Fruit fly (Drosophila melanogaster) whole organism, embryonic: ENCODE data around the gene Dhps.

ENCODE experiments used
- Atf-2 ChIP-seq: fragments of 200-800 bp; sonication (Bioruptor generic); optimal IDR thresholded peaks from 2 replicates; lab custom pipeline; 2016; ENCODE audit warnings: missing biosample characterization, missing genetic modification characterization
- B-H1 ChIP-seq: fragments of 200-800 bp; sonication (Bioruptor generic); IDR thresholded peaks from 3 replicates; pipeline ENCODE4 v1.3.6; 2022; ENCODE audit warnings: missing biosample characterization, missing genetic modification characterization
- B-H2 ChIP-seq: fragments of 200-800 bp; sonication (Bioruptor generic); optimal IDR thresholded peaks from 2 replicates; lab custom pipeline; 2018; ENCODE audit warnings: missing biosample characterization, mild to moderate bottlenecking, missing genetic modification characterization
- BEAF-32 ChIP-seq: fragments of 200-800 bp; sonication (Bioruptor generic); optimal IDR thresholded peaks from 3 replicates; lab custom pipeline; 2017; ENCODE audit warnings: missing biosample characterization, missing genetic modification characterization, mild to moderate bottlenecking, moderate library complexity, missing genetic modification reagents
- Bgb ChIP-seq: fragments of 200-800 bp; sonication (Bioruptor generic); IDR thresholded peaks from 2 replicates; pipeline ENCODE4 v1.3.6; 2022; ENCODE audit warnings: missing biosample characterization, missing genetic modification characterization; ENCODE audit not compliant: partially characterized antibody
- CG10267 ChIP-seq: fragments of 200-800 bp; sonication (Bioruptor generic); optimal IDR thresholded peaks from 2 replicates; lab custom pipeline; 2018; ENCODE audit warnings: missing biosample characterization, mild to moderate bottlenecking, missing genetic modification characterization, moderate library complexity
- CG11695 ChIP-seq: fragments of 200-800 bp; sonication (Bioruptor generic); IDR thresholded peaks from 3 replicates; pipeline ENCODE4 v1.3.6; 2022; ENCODE audit warnings: missing biosample characterization, missing genetic modification characterization
- CG12659 ChIP-seq: fragments of 200-800 bp; sonication (Bioruptor generic); optimal IDR thresholded peaks from 3 replicates; lab custom pipeline; 2017; ENCODE audit warnings: mild to moderate bottlenecking, missing biosample characterization, missing genetic modification reagents, missing genetic modification characterization
- CG14710 ChIP-seq: fragments of 200-800 bp; sonication (Bioruptor generic); optimal IDR thresholded peaks from 3 replicates; lab custom pipeline; 2019; ENCODE audit warnings: missing biosample characterization, mild to moderate bottlenecking, missing genetic modification characterization, moderate library complexity
- CG15514 ChIP-seq: fragments of 200-800 bp; sonication (Bioruptor generic); optimal IDR thresholded peaks from 3 replicates; lab custom pipeline; 2017; ENCODE audit warnings: missing biosample characterization, missing genetic modification characterization, mild to moderate bottlenecking, moderate library complexity, missing genetic modification reagents
- CG2116 ChIP-seq: fragments of 200-800 bp; sonication (Bioruptor generic); optimal IDR thresholded peaks from 3 replicates; lab custom pipeline; 2018; ENCODE audit warnings: missing biosample characterization, mild to moderate bottlenecking, missing genetic modification characterization
- CG2120 ChIP-seq: fragments of 200-800 bp; sonication (Bioruptor generic); optimal IDR thresholded peaks from 3 replicates; lab custom pipeline; 2016; ENCODE audit warnings: missing biosample characterization, missing genetic modification characterization
- CG2875 ChIP-seq: fragments of 200-800 bp; sonication (Bioruptor generic); optimal IDR thresholded peaks from 2 replicates; lab custom pipeline; 2017; ENCODE audit warnings: missing biosample characterization, mild to moderate bottlenecking, missing genetic modification characterization, missing genetic modification reagents
- CG34224 ChIP-seq: fragments of 200-800 bp; sonication (Bioruptor generic); IDR thresholded peaks from 3 replicates; pipeline ENCODE4 v1.3.6; 2022; ENCODE audit warnings: missing biosample characterization, missing genetic modification characterization; ENCODE audit not compliant: partially characterized antibody
- CG34422 ChIP-seq: fragments of 200-800 bp; sonication (Bioruptor generic); IDR thresholded peaks from 3 replicates; pipeline ENCODE4 v1.3.6; 2022; ENCODE audit warnings: missing biosample characterization, missing genetic modification characterization
- CG4328 ChIP-seq: fragments of 200-800 bp; sonication (Bioruptor generic); optimal IDR thresholded peaks from 3 replicates; lab custom pipeline; 2017; ENCODE audit warnings: missing biosample characterization, missing genetic modification reagents, missing genetic modification characterization
- CG4617 ChIP-seq: fragments of 200-800 bp; sonication (Bioruptor generic); optimal IDR thresholded peaks from 3 replicates; lab custom pipeline; 2016; ENCODE audit warnings: missing biosample characterization, missing genetic modification characterization, borderline replicate concordance
- CG9797 ChIP-seq: fragments of 200-800 bp; sonication (Bioruptor generic); optimal IDR thresholded peaks from 3 replicates; lab custom pipeline; 2018; ENCODE audit warnings: missing biosample characterization, mild to moderate bottlenecking, missing genetic modification characterization
- D ChIP-seq, 2 experiments: fragments of 200-800 bp in 1 of 2; fragments of >200 bp in 1 of 2; sonication (Bioruptor generic) in 1 of 2; optimal IDR thresholded peaks; 2 replicates in 1 of 2; 3 replicates in 1 of 2; lab custom pipeline; 2017; ENCODE audit warnings: mild to moderate bottlenecking in 1 of 2, missing biosample characterization in 1 of 2, missing genetic modification characterization in 1 of 2, missing genetic modification reagents in 1 of 2
- Dp ChIP-seq: fragments of 200-800 bp; sonication (Bioruptor generic); optimal IDR thresholded peaks from 2 replicates; lab custom pipeline; 2018; ENCODE audit warnings: missing biosample characterization, mild to moderate bottlenecking, missing genetic modification characterization, moderate library complexity
- E2f2 ChIP-seq: fragments of 200-800 bp; sonication (Bioruptor generic); IDR thresholded peaks from 2 replicates; pipeline ENCODE4 v1.3.6; 2022; ENCODE audit warnings: missing biosample characterization, missing genetic modification characterization
- Fer1 ChIP-seq: fragments of 200-800 bp; sonication (Bioruptor generic); optimal IDR thresholded peaks from 2 replicates; lab custom pipeline; 2017; ENCODE audit warnings: missing biosample characterization, mild to moderate bottlenecking, missing genetic modification characterization
- MBD-R2 ChIP-seq: fragments of 200-800 bp; sonication (Bioruptor generic); IDR thresholded peaks from 2 replicates; pipeline ENCODE4 v1.3.6; 2022; ENCODE audit warnings: missing biosample characterization, missing genetic modification characterization
- MESR4 ChIP-seq: fragments of 200-800 bp; sonication (Bioruptor generic); optimal IDR thresholded peaks from 2 replicates; lab custom pipeline; 2018; ENCODE audit warnings: missing biosample characterization, mild to moderate bottlenecking, missing genetic modification characterization, moderate library complexity
- Xbp1 ChIP-seq: fragments of 200-800 bp; sonication (Bioruptor generic); optimal IDR thresholded peaks from 3 replicates; lab custom pipeline; 2016; ENCODE audit warnings: missing biosample characterization, mild to moderate bottlenecking, missing genetic modification characterization
- YL-1 ChIP-seq: fragments of 200-800 bp; sonication (Bioruptor generic); optimal IDR thresholded peaks from 3 replicates; lab custom pipeline; 2017; ENCODE audit warnings: missing biosample characterization, mild to moderate bottlenecking, missing genetic modification characterization
- crol ChIP-seq: fragments of 200-800 bp; sonication (Bioruptor generic); IDR thresholded peaks from 2 replicates; pipeline ENCODE4 v1.3.6; 2022; ENCODE audit warnings: missing biosample characterization, missing genetic modification characterization
- dysf ChIP-seq: fragments of 200-800 bp; sonication (Bioruptor generic); IDR thresholded peaks from 3 replicates; pipeline ENCODE4 v1.3.6; 2022; ENCODE audit warnings: missing biosample characterization, missing genetic modification characterization
- gfzf ChIP-seq: fragments of 200-800 bp; sonication (Bioruptor generic); optimal IDR thresholded peaks from 2 replicates; lab custom pipeline; 2016; ENCODE audit warnings: missing biosample characterization, mild to moderate bottlenecking, missing genetic modification characterization, moderate library complexity
- grau ChIP-seq: fragments of 200-800 bp; optimal IDR thresholded peaks from 3 replicates; lab custom pipeline; 2019; ENCODE audit warnings: missing biosample characterization, mild to moderate bottlenecking, missing genetic modification characterization, moderate library complexity
- lbe ChIP-seq: fragments of 200-800 bp; sonication (Bioruptor generic); optimal IDR thresholded peaks from 2 replicates; lab custom pipeline; 2016; ENCODE audit warnings: missing biosample characterization, mild to moderate bottlenecking, missing genetic modification characterization
- phol ChIP-seq: fragments of 200-800 bp; sonication (Bioruptor generic); optimal IDR thresholded peaks from 3 replicates; lab custom pipeline; 2018; ENCODE audit warnings: missing biosample characterization, mild to moderate bottlenecking, missing genetic modification characterization, moderate library complexity
- pzg ChIP-seq: fragments of 200-800 bp; sonication (Bioruptor generic); optimal IDR thresholded peaks from 3 replicates; lab custom pipeline; 2018; ENCODE audit warnings: missing biosample characterization, mild to moderate bottlenecking, missing genetic modification characterization, moderate library complexity
- so ChIP-seq: fragments of 200-800 bp; sonication (Bioruptor generic); IDR thresholded peaks from 3 replicates; pipeline ENCODE4 v1.3.6; 2022; ENCODE audit warnings: missing biosample characterization, missing genetic modification characterization
- stwl ChIP-seq: fragments of 200-800 bp; sonication (Bioruptor generic); optimal IDR thresholded peaks from 3 replicates; lab custom pipeline; 2018; ENCODE audit warnings: missing biosample characterization, mild to moderate bottlenecking, missing genetic modification characterization, moderate library complexity
- trem ChIP-seq: fragments of 200-800 bp; optimal IDR thresholded peaks from 3 replicates; lab custom pipeline; 2019; ENCODE audit warnings: missing biosample characterization, mild to moderate bottlenecking, missing genetic modification characterization, moderate library complexity
- twi ChIP-seq: fragments of 200-800 bp; optimal IDR thresholded peaks from 2 replicates; lab custom pipeline; 2019; ENCODE audit warnings: missing biosample characterization, mild to moderate bottlenecking, missing genetic modification characterization, moderate library complexity
- zen ChIP-seq: fragments of 200-800 bp; sonication (Bioruptor generic); optimal IDR thresholded peaks from 3 replicates; lab custom pipeline; 2018; ENCODE audit warnings: missing biosample characterization, mild to moderate bottlenecking, missing genetic modification characterization, moderate library complexity

Dhps gene

DNA sequence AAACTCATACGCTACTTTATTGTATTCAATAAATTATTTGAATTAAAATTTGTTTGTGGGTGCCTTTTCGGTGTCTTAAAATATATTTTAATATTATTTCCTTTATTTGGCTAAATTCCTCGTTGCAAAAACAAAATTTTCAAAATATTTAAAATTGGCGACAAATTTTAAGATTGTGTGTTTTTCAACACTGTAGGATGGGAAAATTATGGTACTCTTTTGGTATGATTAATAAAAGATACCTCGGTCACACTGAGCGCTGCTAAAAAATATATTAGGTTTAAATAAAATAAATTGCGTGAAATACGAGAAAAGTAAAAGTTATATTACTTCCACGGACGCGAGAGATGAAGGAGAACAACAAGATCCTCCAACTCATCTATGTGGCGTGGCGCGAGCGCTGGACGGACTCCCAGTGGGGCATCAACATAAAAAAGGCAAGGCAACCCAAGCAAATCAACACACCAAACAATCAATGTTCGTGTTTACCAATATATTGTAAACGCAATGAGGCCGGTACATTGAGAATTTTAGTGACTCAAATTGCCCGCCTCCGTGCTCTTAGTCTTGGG lies 6.9 kb upstream of the Dhps start, which contains the start of gene MED24:
MED24 (plus strand) TSS at position 229 of the 572 bp plus-strand sequence.
- TF ChIP-seq CG2120 (GFP tag; lab: Kevin White, UChicago) (peak; percentile 36), twi (no peak), Bgb (GFP tag; lab: Robert Waterston, UW) (peak; percentile 12; the same call in 1 of the 2 replicates), phol (tag; lab: Kevin White, UChicago) (peak; percentile 27), YL-1 (GFP tag; lab: Kevin White, UChicago) (peak; percentile 22), gfzf (GFP tag; lab: Kevin White, UChicago) (peak; percentile 71), stwl (tag; lab: Kevin White, UChicago) (peak; percentile 82), dysf (GFP tag; lab: Robert Waterston, UW) (no peak), zen (tag; lab: Kevin White, UChicago) (peak; percentile 28), B-H2 (GFP tag; lab: Kevin White, UChicago) (peak; percentile 16), Dp (GFP tag; lab: Kevin White, UChicago) (peak; percentile 75), trem (peak; percentile 32), CG14710 (tag; lab: Kevin White, UChicago) (peak; percentile 38), so (no peak), CG12659 (peak; percentile 46), CG9797 (GFP tag; lab: Kevin White, UChicago) (peak; percentile 42), CG2116 (GFP tag; lab: Kevin White, UChicago) (peak; percentile 55), grau (tag; lab: Kevin White, UChicago) (peak; percentile 9), B-H1 (GFP tag; lab: Robert Waterston, UW) (no peak), MBD-R2 (GFP tag; lab: Robert Waterston, UW) (peak; percentile 70), CG34224 (peak; percentile 22; the same call in 1 of the 3 replicates), E2f2 (peak; percentile 84), pzg (GFP tag; lab: Kevin White, UChicago) (peak; percentile 47), CG2875 (GFP tag; lab: Kevin White, UChicago) (no peak), D (optimal IDR thresholded peaks at IDR 0.05; lab: Kevin White, UChicago) (no peak), D (GFP tag; optimal IDR thresholded peaks at IDR 0.05; lab: Kevin White, UChicago) (no peak), MESR4 (GFP tag; lab: Kevin White, UChicago) (peak; percentile 59), lbe (GFP tag; lab: Kevin White, UChicago) (peak; percentile 15), BEAF-32 (GFP tag; lab: Kevin White, UChicago) (peak; percentile 17), CG34422 (no peak), CG4328 (GFP tag; lab: Kevin White, UChicago) (no peak), CG4617 (GFP tag; lab: Kevin White, UChicago) (peak; percentile 82), CG15514 (GFP tag; lab: Kevin White, UChicago) (peak; percentile 54), CG10267 (peak; percentile 95), Fer1 (GFP tag; lab: Kevin White, UChicago) (peak; percentile 9), Xbp1 (GFP tag; lab: Kevin White, UChicago) (peak; percentile 1)

DNA sequence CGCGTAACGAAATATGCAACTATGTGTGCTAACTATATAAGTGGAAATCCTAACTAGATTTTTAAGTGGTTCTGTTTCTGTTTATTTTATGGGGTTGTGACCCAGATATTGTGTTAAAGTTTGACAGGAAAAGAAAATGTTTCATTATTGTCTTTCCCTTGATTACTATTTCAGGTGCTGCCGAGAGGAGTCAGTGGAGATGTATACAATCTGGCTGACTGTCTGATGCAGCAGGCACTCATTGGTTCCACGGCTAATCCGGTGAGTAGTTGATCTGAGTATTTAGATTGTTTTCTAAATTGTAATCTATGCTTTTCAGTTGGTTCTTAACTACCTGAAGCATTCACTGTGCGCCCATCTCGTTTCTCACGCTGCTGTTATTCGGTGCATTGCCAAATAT lies 5.0 kb upstream of the Dhps start, which contains the start of gene CG7387:
CG7387 (minus strand) TSS at position 101 of the 400 bp plus-strand sequence.
- TF ChIP-seq Atf-2 (GFP tag; lab: Kevin White, UChicago) (no peak), crol (GFP tag; lab: Robert Waterston, UW) (no peak), CG11695 (no peak)
- TF ChIP-seq, all 482 proteins: peak for 0
